Fruit fly (Drosophila melanogaster): ENCODE measurements around the gene CG2924.

CG2924 gene

DNA sequence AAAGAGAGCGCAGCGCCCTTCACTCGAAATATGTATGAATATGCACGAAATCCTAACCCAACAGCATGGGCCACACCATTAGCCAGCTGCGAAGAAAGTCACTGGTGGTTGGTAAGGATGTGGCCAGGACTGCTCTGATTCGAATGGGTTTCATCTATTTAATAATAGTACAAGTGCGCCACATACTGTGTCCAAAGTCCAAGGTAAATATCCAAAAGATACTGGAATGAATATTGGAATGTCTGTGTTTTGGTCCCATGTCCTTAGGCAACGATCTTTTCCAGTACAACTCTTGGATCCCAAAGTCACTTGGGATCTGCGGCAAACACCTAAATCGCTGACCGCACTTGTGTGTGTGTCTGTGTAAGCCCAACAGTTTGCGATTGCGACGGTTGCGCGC, 35.7 kb upstream of the CG2924 start (continued):
- TF ChIP-seq CG3847 (GFP tag; IDR thresholded peaks at IDR 0.05): peak; percentile 17; the same call in 1 of the 2 replicates
- TF ChIP-seq CG10654 (GFP tag; optimal IDR thresholded peaks at IDR 0.05): peak; percentile 54
- TF ChIP-seq CG13424 (tag; optimal IDR thresholded peaks at IDR 0.05): peak; percentile 52
- no peak for TF ChIP-seq Sin3A (optimal IDR thresholded peaks at IDR 0.05)
- TF ChIP-seq Eip74EF (GFP tag; optimal IDR thresholded peaks at IDR 0.05): peak in 1 of 2 experiments; percentile 35
- TF ChIP-seq ash1 (GFP tag; optimal IDR thresholded peaks at IDR 0.05): no peak
- peak; percentile 3 for TF ChIP-seq CG6654 (GFP tag; optimal IDR thresholded peaks at IDR 0.05)
- no peak for TF ChIP-seq cg (GFP tag; optimal IDR thresholded peaks at IDR 0.05)
- no peak for TF ChIP-seq hkb (optimal IDR thresholded peaks at IDR 0.05)
- TF ChIP-seq hkb (GFP tag; IDR thresholded peaks at IDR 0.05): peak; percentile 71
- TF ChIP-seq dpn (GFP tag; optimal IDR thresholded peaks at IDR 0.05): peak; percentile 47 to 73
- no peak for TF ChIP-seq HLHmδ (GFP tag; optimal IDR thresholded peaks at IDR 0.05)
- peak; percentile 58 for TF ChIP-seq mam (GFP tag; optimal IDR thresholded peaks at IDR 0.05)
- no peak for TF ChIP-seq cad (GFP tag; optimal IDR thresholded peaks at IDR 0.05)
- TF ChIP-seq Bdp1 (GFP tag; optimal IDR thresholded peaks at IDR 0.05): peak; percentile 36
- peak; percentile 69 for TF ChIP-seq nmo (GFP tag; optimal IDR thresholded peaks at IDR 0.05)
- no peak for TF ChIP-seq crp (GFP tag; optimal IDR thresholded peaks at IDR 0.05)
- no peak for TF ChIP-seq CG6272 (GFP tag; IDR thresholded peaks at IDR 0.05)
- no peak for TF ChIP-seq sc (optimal IDR thresholded peaks at IDR 0.05)
- no peak for TF ChIP-seq sc (GFP tag; optimal IDR thresholded peaks at IDR 0.05)
- TF ChIP-seq CTCF (GFP tag; optimal IDR thresholded peaks at IDR 0.05): no peak
- peak; percentile 37 for TF ChIP-seq CG3281 (GFP tag; optimal IDR thresholded peaks at IDR 0.05)
- TF ChIP-seq CG33213 (GFP tag; optimal IDR thresholded peaks at IDR 0.05): peak; percentile 7
- peak; percentile 4 for TF ChIP-seq CG10267 (tag; optimal IDR thresholded peaks at IDR 0.05)
- TF ChIP-seq Oaz (GFP tag; IDR thresholded peaks at IDR 0.05): no peak
- TF ChIP-seq kah (GFP tag; optimal IDR thresholded peaks at IDR 0.05): no peak
- peak; percentile 72 for TF ChIP-seq CG7839 (tag; optimal IDR thresholded peaks at IDR 0.05)
- TF ChIP-seq CG13123 (GFP tag; optimal IDR thresholded peaks at IDR 0.05): no peak
- TF ChIP-seq org-1 (GFP tag; optimal IDR thresholded peaks at IDR 0.05): peak; percentile 72
- no peak for TF ChIP-seq CG6854 (GFP tag; optimal IDR thresholded peaks at IDR 0.05)
- TF ChIP-seq gcm2 (GFP tag; optimal IDR thresholded peaks at IDR 0.05): peak; percentile 12
- peak; percentile 34; the same call in 1 of the 2 replicates for TF ChIP-seq Nf-YA (GFP tag; IDR thresholded peaks at IDR 0.05)
- TF ChIP-seq Ssrp (tag; optimal IDR thresholded peaks at IDR 0.05): peak; percentile 60
- no peak for TF ChIP-seq Stat92E (GFP tag; optimal IDR thresholded peaks at IDR 0.05)
- TF ChIP-seq Nf-YC (tag; optimal IDR thresholded peaks at IDR 0.05): no peak
- peak; percentile 11 for TF ChIP-seq CG15514 (GFP tag; optimal IDR thresholded peaks at IDR 0.05)
- peak; percentile 37 for TF ChIP-seq Hsf (GFP tag; optimal IDR thresholded peaks at IDR 0.05)
- TF ChIP-seq CG16863 (GFP tag; optimal IDR thresholded peaks at IDR 0.05): peak; percentile 34
- TF ChIP-seq CG10979 (tag; optimal IDR thresholded peaks at IDR 0.05): peak; percentile 52
- TF ChIP-seq CG17361 (GFP tag; IDR thresholded peaks at IDR 0.05): peak; percentile 67
- peak; percentile 34 for TF ChIP-seq kay (GFP tag; optimal IDR thresholded peaks at IDR 0.05)
- peak; percentile 59 for TF ChIP-seq Antp (GFP tag; optimal IDR thresholded peaks at IDR 0.05)
- peak; percentile 62 for TF ChIP-seq ind (GFP tag; optimal IDR thresholded peaks at IDR 0.05)
- TF ChIP-seq row (GFP tag; IDR thresholded peaks at IDR 0.05): peak; percentile 50; the same call in 2 of the 3 replicates
- peak; percentile 17 for TF ChIP-seq CG9817 (tag; optimal IDR thresholded peaks at IDR 0.05)
- TF ChIP-seq wek (GFP tag; optimal IDR thresholded peaks at IDR 0.05): no peak
- TF ChIP-seq repo (GFP tag; optimal IDR thresholded peaks at IDR 0.05): peak; percentile 54
- no peak for TF ChIP-seq da (GFP tag; optimal IDR thresholded peaks at IDR 0.05)
- TF ChIP-seq usp (GFP tag; optimal IDR thresholded peaks at IDR 0.05): no peak
- no peak for TF ChIP-seq CG16813 (GFP tag; IDR thresholded peaks at IDR 0.05; ENCODE audit: partially characterized antibody)
- TF ChIP-seq dm (GFP tag; optimal IDR thresholded peaks at IDR 0.05): no peak
- TF ChIP-seq CG12391 (tag; optimal IDR thresholded peaks at IDR 0.05): peak; percentile 49

Measured in whole organism, embryonic.